Worm (Caenorhabditis elegans) whole organism, young adult: ENCODE measurements around the gene F53F8.7.

Experiments
- D2030.7 ChIP-seq: fragments of 200-800 bp; sonication (Bioruptor generic); IDR thresholded peaks from 2 replicates; pipeline ENCODE4 v1.3.6; 2022; ENCODE audit warnings: missing genetic modification reagents, missing genetic modification characterization, missing compliant biosample characterization
- F23B12.7 ChIP-seq: sonication (generic microtip); optimal IDR thresholded peaks from 2 replicates; lab custom pipeline; 2017; ENCODE audit warnings: missing genetic modification characterization, mild to moderate bottlenecking, missing compliant biosample characterization, antibody characterized with exemption, moderate library complexity; ENCODE audit not compliant: insufficient read depth
- F37B4.10 ChIP-seq: fragments of 200-800 bp; sonication (Bioruptor generic); IDR thresholded peaks from 2 replicates; pipeline ENCODE4 v1.3.6; 2022; ENCODE audit warnings: missing genetic modification characterization, missing compliant biosample characterization
- F39B2.1 ChIP-seq: fragments of 200-800 bp; sonication (Bioruptor generic); IDR thresholded peaks from 2 replicates; pipeline ENCODE4 v1.3.6; 2022; ENCODE audit warnings: missing genetic modification reagents, missing genetic modification characterization, missing compliant biosample characterization
- F49E8.2 ChIP-seq: sonication (generic microtip); optimal IDR thresholded peaks from 3 replicates; lab custom pipeline; 2017; ENCODE audit warnings: missing genetic modification characterization, mild to moderate bottlenecking, missing compliant biosample characterization, antibody characterized with exemption, moderate library complexity; ENCODE audit not compliant: insufficient read depth
- K11D2.4 ChIP-seq: fragments of 200-800 bp; sonication (Bioruptor generic); IDR thresholded peaks from 2 replicates; pipeline ENCODE4 v1.3.6; 2022; ENCODE audit warnings: missing genetic modification reagents, missing genetic modification characterization, missing compliant biosample characterization
- T26A5.8 ChIP-seq: sonication (generic microtip); optimal IDR thresholded peaks from 2 replicates; lab custom pipeline; 2016; ENCODE audit warnings: missing genetic modification characterization, missing compliant biosample characterization
- Y53F4B.3 ChIP-seq: fragments of 200-800 bp; sonication (Bioruptor generic); IDR thresholded peaks from 2 replicates; pipeline ENCODE4 v1.3.6; 2022; ENCODE audit warnings: missing genetic modification reagents, missing genetic modification characterization, missing compliant biosample characterization
- Y79H2A.3 ChIP-seq: fragments of 200-800 bp; sonication (Bioruptor generic); conservative IDR thresholded peaks from 2 replicates; pipeline ENCODE4 v1.3.6; 2022; ENCODE audit warnings: missing genetic modification reagents, missing genetic modification characterization, missing compliant biosample characterization
- aptf-2 ChIP-seq: fragments of 200-800 bp; sonication (Bioruptor generic); conservative IDR thresholded peaks from 2 replicates; pipeline ENCODE4 v1.3.6; 2022; ENCODE audit warnings: missing genetic modification reagents, missing genetic modification characterization, missing compliant biosample characterization
- attf-5 ChIP-seq: fragments of 200-800 bp; sonication (Bioruptor generic); optimal IDR thresholded peaks from 2 replicates; lab custom pipeline; 2018; ENCODE audit warnings: mild to moderate bottlenecking, missing genetic modification characterization, missing compliant biosample characterization
- bed-2 ChIP-seq: fragments of 200-800 bp; sonication (Bioruptor generic); IDR thresholded peaks from 2 replicates; pipeline ENCODE4 v1.3.6; 2022; ENCODE audit warnings: missing genetic modification reagents, missing genetic modification characterization, missing compliant biosample characterization
- cebp-2 ChIP-seq: fragments of 200-800 bp; sonication (Bioruptor generic); IDR thresholded peaks from 2 replicates; pipeline ENCODE4 v1.3.6; 2022; ENCODE audit warnings: missing genetic modification characterization, missing compliant biosample characterization
- ceh-91 ChIP-seq: fragments of 200-800 bp; sonication (Bioruptor generic); IDR thresholded peaks from 2 replicates; pipeline ENCODE4 v1.3.6; 2022; ENCODE audit warnings: missing genetic modification reagents, missing genetic modification characterization, missing compliant biosample characterization
- egl-44 ChIP-seq: fragments of 200-800 bp; sonication (Bioruptor generic); IDR thresholded peaks from 2 replicates; pipeline ENCODE4 v1.3.6; 2022; ENCODE audit warnings: missing genetic modification reagents, missing genetic modification characterization, missing compliant biosample characterization
- ekl-4 ChIP-seq: fragments of 200-800 bp; sonication (Bioruptor generic); IDR thresholded peaks from 2 replicates; pipeline ENCODE4 v1.3.6; 2022; ENCODE audit warnings: missing genetic modification reagents, missing genetic modification characterization, missing compliant biosample characterization
- hlh-12 ChIP-seq: sonication (generic microtip); optimal IDR thresholded peaks from 2 replicates; lab custom pipeline; 2016; ENCODE audit warnings: missing genetic modification characterization, missing compliant biosample characterization
- lag-1 ChIP-seq: fragments of 200-800 bp; sonication (Bioruptor generic); IDR thresholded peaks from 2 replicates; pipeline ENCODE4 v1.3.6; 2022; ENCODE audit warnings: missing genetic modification reagents, missing genetic modification characterization, missing compliant biosample characterization
- let-526 ChIP-seq: fragments of 200-800 bp; sonication (Bioruptor generic); IDR thresholded peaks from 2 replicates; pipeline ENCODE4 v1.3.6; 2022; ENCODE audit warnings: missing genetic modification reagents, missing genetic modification characterization, missing compliant biosample characterization
- lin-26 ChIP-seq: fragments of 200-800 bp; sonication (Bioruptor generic); IDR thresholded peaks from 2 replicates; pipeline ENCODE4 v1.3.6; 2022; ENCODE audit warnings: missing genetic modification reagents, missing genetic modification characterization, missing compliant biosample characterization
- lin-35 ChIP-seq, 3 experiments: fragments of 150-350 bp in 2 of 3; sonication (generic microtip) in 1 of 3; optimal IDR thresholded peaks; 2 replicates each; lab custom pipeline; 2014 to 2018; ENCODE audit warnings: missing biosample characterization in 3 of 3, missing genetic modification characterization in 3 of 3, missing genetic modification reagents in 3 of 3
- lin-40 ChIP-seq: sonication (generic microtip); optimal IDR thresholded peaks from 2 replicates; lab custom pipeline; 2016; ENCODE audit warnings: missing genetic modification characterization, mild to moderate bottlenecking, missing compliant biosample characterization, missing genotype, missing genetic modification reagents
- madf-10 ChIP-seq: sonication (generic microtip); optimal IDR thresholded peaks from 2 replicates; lab custom pipeline; 2016; ENCODE audit warnings: mild to moderate bottlenecking, missing genetic modification characterization, missing compliant biosample characterization
- madf-8 ChIP-seq: fragments of 200-800 bp; sonication (Bioruptor generic); conservative IDR thresholded peaks from 2 replicates; pipeline ENCODE4 v1.3.6; 2022; ENCODE audit warnings: missing genetic modification reagents, missing genetic modification characterization, missing compliant biosample characterization
- mel-28 ChIP-seq: sonication (generic microtip); optimal IDR thresholded peaks from 2 replicates; lab custom pipeline; 2016; ENCODE audit warnings: borderline replicate concordance, mild to moderate bottlenecking, missing genetic modification characterization, missing compliant biosample characterization
- mes-4 ChIP-seq: sonication (generic microtip); optimal IDR thresholded peaks from 2 replicates; lab custom pipeline; 2016; ENCODE audit warnings: missing genotype, missing genetic modification characterization, missing compliant biosample characterization
- nfyb-1 ChIP-seq: fragments of 200-800 bp; sonication (Bioruptor generic); IDR thresholded peaks from 2 replicates; pipeline ENCODE4 v1.3.6; 2022; ENCODE audit warnings: missing genetic modification reagents, missing genetic modification characterization, missing compliant biosample characterization
- nhr-27 ChIP-seq: fragments of 200-800 bp; sonication (Bioruptor generic); optimal IDR thresholded peaks from 2 replicates; lab custom pipeline; 2018; ENCODE audit warnings: mild to moderate bottlenecking, missing genetic modification characterization, moderate library complexity, missing compliant biosample characterization
- sdz-38 ChIP-seq: sonication (generic microtip); optimal IDR thresholded peaks from 2 replicates; lab custom pipeline; 2016; ENCODE audit warnings: missing genotype, missing genetic modification characterization, missing compliant biosample characterization
- sea-2 ChIP-seq: fragments of 200-800 bp; sonication (Bioruptor generic); IDR thresholded peaks from 2 replicates; pipeline ENCODE4 v1.3.6; 2022; ENCODE audit warnings: missing genetic modification characterization, missing compliant biosample characterization
- snpc-1.1 ChIP-seq: sonication (generic microtip); optimal IDR thresholded peaks from 2 replicates; lab custom pipeline; 2017; ENCODE audit warnings: missing genetic modification characterization, mild to moderate bottlenecking, missing compliant biosample characterization, antibody characterized with exemption, moderate library complexity, missing genotype, missing genetic modification reagents; ENCODE audit not compliant: insufficient read depth
- snpc-4 ChIP-seq, 5 experiments: fragments of 150-350 bp in 1 of 5; sonication (generic microtip) in 4 of 5; optimal IDR thresholded peaks; 2 replicates each; lab custom pipeline; 2014 to 2018; ENCODE audit warnings: missing genetic modification characterization in 5 of 5, missing biosample characterization in 3 of 5, antibody characterized with exemption in 2 of 5, mild to moderate bottlenecking in 2 of 5, missing compliant biosample characterization in 2 of 5, missing genotype in 2 of 5, moderate library complexity in 2 of 5, missing genetic modification reagents in 1 of 5
- tbp1 ChIP-seq: fragments of 200-800 bp; sonication (Bioruptor generic); optimal IDR thresholded peaks from 2 replicates; lab custom pipeline; 2018; ENCODE audit warnings: mild to moderate bottlenecking, missing genetic modification characterization, missing compliant biosample characterization
- tbx-9 ChIP-seq: sonication (generic microtip); optimal IDR thresholded peaks from 2 replicates; lab custom pipeline; 2016; ENCODE audit warnings: borderline replicate concordance, missing genetic modification characterization, inconsistent platforms, missing compliant biosample characterization
- zfh-2 ChIP-seq: fragments of 200-800 bp; sonication (Bioruptor generic); conservative IDR thresholded peaks from 2 replicates; pipeline ENCODE4 v1.3.6; 2022; ENCODE audit warnings: missing genetic modification reagents, missing genetic modification characterization, missing compliant biosample characterization
- ztf-6 ChIP-seq: fragments of 200-800 bp; sonication (Bioruptor generic); IDR thresholded peaks from 2 replicates; pipeline ENCODE4 v1.3.6; 2022; ENCODE audit warnings: missing genetic modification reagents, missing genetic modification characterization, missing compliant biosample characterization

Gene F53F8.7

ce11 chrV:20680189-20680588 lies 18.0 kb downstream of the F53F8.7 start:
- TF ChIP-seq nhr-27 (tag; lab: Kevin White, UChicago), result no peak
- TF ChIP-seq madf-10, result no peak
- no peak for TF ChIP-seq snpc-1.1 (tag; lab: Kevin White, UChicago)
- no peak for TF ChIP-seq F39B2.1 (GFP tag; lab: Robert Waterston, UW)
- no peak for TF ChIP-seq Y53F4B.3 (GFP tag; lab: Robert Waterston, UW)
- TF ChIP-seq tbp1, result no peak
- no peak for TF ChIP-seq lin-35 (GFP tag; optimal IDR thresholded peaks at IDR 0.05; lab: Kevin White, UChicago)
- no peak for TF ChIP-seq nfyb-1 (GFP tag; lab: Robert Waterston, UW)
- no peak for TF ChIP-seq mel-28
- TF ChIP-seq sea-2 (GFP tag; lab: Robert Waterston, UW), result no peak
- no peak for TF ChIP-seq bed-2
- TF ChIP-seq egl-44 (GFP tag; lab: Robert Waterston, UW), result no peak
- no peak for TF ChIP-seq hlh-12 (tag; lab: Kevin White, UChicago)
- TF ChIP-seq madf-8 (GFP tag; lab: Robert Waterston, UW), result no peak
- no peak for TF ChIP-seq lin-26 (GFP tag; lab: Robert Waterston, UW)
- TF ChIP-seq tbx-9 (tag; lab: Kevin White, UChicago), result no peak
- TF ChIP-seq let-526 (GFP tag; lab: Robert Waterston, UW), result no peak
- TF ChIP-seq snpc-4 (GFP tag; optimal IDR thresholded peaks at IDR 0.05; lab: Kevin White, UChicago), result no peak
- no peak for TF ChIP-seq snpc-4 (tag; optimal IDR thresholded peaks at IDR 0.05; lab: Kevin White, UChicago)

- TF ChIP-seq mes-4 (tag; lab: Kevin White, UChicago) (no peak), zfh-2 (GFP tag; lab: Robert Waterston, UW) (peak; percentile 54; the same call in 1 of the 2 replicates)
These were observed 27.5 kb downstream of the F53F8.7 start for ce11 chrV:20670625-20671024.

DNA sequence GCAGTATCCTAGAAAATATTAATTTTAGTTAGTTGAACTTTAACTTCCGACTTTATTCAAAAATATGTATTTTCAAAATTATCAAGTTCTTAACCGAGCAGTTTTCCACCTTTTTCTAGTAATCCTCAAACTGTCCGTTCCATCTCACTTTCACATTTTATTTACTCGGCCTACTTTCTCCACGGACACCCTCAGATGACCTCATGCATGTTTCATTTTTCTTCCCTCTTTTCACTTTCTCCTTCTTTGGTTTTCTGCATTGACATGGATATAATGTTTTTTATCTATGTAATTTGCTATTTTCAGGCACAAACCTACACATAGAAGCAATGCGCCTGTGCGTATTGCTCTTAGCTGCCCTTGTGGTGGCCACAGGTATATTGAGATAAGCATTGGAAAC lies 31.3 kb downstream of the F53F8.7 start, which contains the start of gene mlt-11:
Gene mlt-11 (plus strand): TSS at position 301 of the 400 bp plus-strand sequence.
- TF ChIP-seq sea-2 (GFP tag; lab: Robert Waterston, UW) (no peak), bed-2 (no peak), K11D2.4 (no peak), F23B12.7 (tag; lab: Kevin White, UChicago) (no peak), attf-5 (no peak), lag-1 (no peak), ztf-6 (GFP tag; lab: Robert Waterston, UW) (no peak), madf-10 (no peak), cebp-2 (GFP tag; lab: Robert Waterston, UW) (no peak), ceh-91 (GFP tag; lab: Robert Waterston, UW) (no peak), F49E8.2 (tag; lab: Kevin White, UChicago) (no peak), ekl-4 (no peak), lin-40 (no peak), Y79H2A.3 (GFP tag; lab: Robert Waterston, UW) (no peak), aptf-2 (GFP tag; lab: Robert Waterston, UW) (no peak), T26A5.8 (tag; lab: Kevin White, UChicago) (no peak), sdz-38 (tag; lab: Kevin White, UChicago) (no peak), F37B4.10 (GFP tag; lab: Robert Waterston, UW) (no peak), snpc-1.1 (tag; lab: Kevin White, UChicago) (no peak), D2030.7 (GFP tag; lab: Robert Waterston, UW) (no peak)
